Fruit fly (Drosophila melanogaster) whole organism: Measurements from ENCODE around the gene spz3.

ENCODE experiments used
- Dll ChIP-seq: fragments of >200 bp; optimal IDR thresholded peaks from 2 replicates; lab custom pipeline; 2017
- EcR ChIP-seq, 2 experiments: fragments of >200 bp; optimal IDR thresholded peaks; 2 replicates each; lab custom pipeline; 2017; ENCODE audit warnings: missing biosample characterization in 2 of 2, missing genetic modification characterization in 2 of 2, missing genetic modification reagents in 2 of 2
- pan ChIP-seq: fragments of >200 bp; optimal IDR thresholded peaks from 2 replicates; lab custom pipeline; 2017
- psq ChIP-seq: fragments of >200 bp; optimal IDR thresholded peaks from 2 replicates; lab custom pipeline; 2017
- usp ChIP-seq: fragments of >200 bp; optimal IDR thresholded peaks from 2 replicates; lab custom pipeline; 2017; ENCODE audit warnings: missing biosample characterization, missing genetic modification characterization, mixed read lengths

- TF ChIP-seq EcR (GFP tag; optimal IDR thresholded peaks at IDR 0.05; lab: Kevin White, UChicago) (no peak), psq (lab: Kevin White, UChicago) (no peak), pan (lab: Kevin White, UChicago) (no peak), Dll (no peak), usp (no peak)
Measured at dm6 chr2L:7828231-7828630, 51.1 kb downstream of the spz3 start.
